Fruit fly (Drosophila melanogaster) whole organism, prepupa: ENCODE measurements around the gene Mical.

Experiments
- Blimp-1 ChIP-seq: fragments of 200-800 bp; sonication (Bioruptor generic); optimal IDR thresholded peaks from 3 replicates; lab custom pipeline; 2017; ENCODE audit warnings: missing biosample characterization, missing genetic modification characterization, mild to moderate bottlenecking, moderate library complexity, missing genetic modification reagents
- CG10669 ChIP-seq: fragments of 200-800 bp; sonication (Bioruptor generic); optimal IDR thresholded peaks from 3 replicates; lab custom pipeline; 2018; ENCODE audit warnings: missing biosample characterization, mild to moderate bottlenecking, missing genetic modification characterization, moderate library complexity
- CG11294 ChIP-seq: fragments of 200-800 bp; sonication (Bioruptor generic); IDR thresholded peaks from 2 replicates; pipeline ENCODE4 v1.3.6; 2022; ENCODE audit warnings: missing biosample characterization, missing genetic modification characterization
- CG11762 ChIP-seq: fragments of 200-800 bp; sonication (Bioruptor generic); optimal IDR thresholded peaks from 3 replicates; lab custom pipeline; 2016; ENCODE audit warnings: missing biosample characterization, missing genetic modification characterization; ENCODE audit not compliant: insufficient read depth
- CG11902 ChIP-seq: fragments of 200-800 bp; sonication (Bioruptor generic); optimal IDR thresholded peaks from 3 replicates; lab custom pipeline; 2016; ENCODE audit warnings: missing biosample characterization, missing genetic modification characterization
- CG15336 ChIP-seq: fragments of 200-800 bp; sonication (Bioruptor generic); IDR thresholded peaks from 2 replicates; pipeline ENCODE4 v1.3.6; 2022; ENCODE audit warnings: missing biosample characterization, missing genetic modification characterization
- CG1621 ChIP-seq: fragments of 200-800 bp; sonication (Bioruptor generic); optimal IDR thresholded peaks from 3 replicates; lab custom pipeline; 2018; ENCODE audit warnings: missing biosample characterization, mild to moderate bottlenecking, missing genetic modification characterization
- CG16779 ChIP-seq: fragments of 200-800 bp; sonication (Bioruptor generic); optimal IDR thresholded peaks from 3 replicates; lab custom pipeline; 2017; ENCODE audit warnings: missing biosample characterization, mild to moderate bottlenecking, missing genetic modification characterization
- CG3032 ChIP-seq: fragments of 200-800 bp; optimal IDR thresholded peaks from 2 replicates; lab custom pipeline; 2019; ENCODE audit warnings: missing biosample characterization, mild to moderate bottlenecking, missing genetic modification characterization, moderate library complexity
- CG31627 ChIP-seq: fragments of 200-800 bp; sonication (Bioruptor generic); optimal IDR thresholded peaks from 3 replicates; lab custom pipeline; 2016; ENCODE audit warnings: missing biosample characterization, missing genetic modification characterization
- CG32006 ChIP-seq: fragments of 200-800 bp; sonication (Bioruptor generic); optimal IDR thresholded peaks from 3 replicates; lab custom pipeline; 2017; ENCODE audit warnings: missing biosample characterization, mild to moderate bottlenecking, missing genetic modification characterization
- CG34406 ChIP-seq: fragments of 200-800 bp; sonication (Bioruptor generic); optimal IDR thresholded peaks from 3 replicates; lab custom pipeline; 2016; ENCODE audit warnings: missing biosample characterization, missing genetic modification characterization
- CG3919 ChIP-seq: fragments of 200-800 bp; sonication (Bioruptor generic); optimal IDR thresholded peaks from 3 replicates; lab custom pipeline; 2016; ENCODE audit warnings: missing biosample characterization, missing genetic modification characterization
- CG6163 ChIP-seq: fragments of 200-800 bp; sonication (Bioruptor generic); IDR thresholded peaks from 3 replicates; pipeline ENCODE4 v1.3.6; 2022; ENCODE audit warnings: missing biosample characterization, missing genetic modification characterization
- CG6276 ChIP-seq: fragments of 200-800 bp; sonication (Bioruptor generic); optimal IDR thresholded peaks from 2 replicates; lab custom pipeline; 2017; ENCODE audit warnings: missing biosample characterization, mild to moderate bottlenecking, missing genetic modification characterization
- CG6792 ChIP-seq: fragments of 200-800 bp; sonication (Bioruptor generic); optimal IDR thresholded peaks from 3 replicates; lab custom pipeline; 2016; ENCODE audit warnings: missing biosample characterization, missing genetic modification characterization
- CG6854 ChIP-seq: fragments of 200-800 bp; sonication (Bioruptor generic); optimal IDR thresholded peaks from 2 replicates; lab custom pipeline; 2017; ENCODE audit warnings: missing biosample characterization, mild to moderate bottlenecking, missing genetic modification characterization
- CG7368 ChIP-seq: fragments of 200-800 bp; sonication (Bioruptor generic); optimal IDR thresholded peaks from 3 replicates; lab custom pipeline; 2016; ENCODE audit warnings: missing biosample characterization, missing genetic modification characterization
- CG9139 ChIP-seq: fragments of 200-800 bp; sonication (Bioruptor generic); optimal IDR thresholded peaks from 3 replicates; lab custom pipeline; 2017; ENCODE audit warnings: missing biosample characterization, mild to moderate bottlenecking, missing genetic modification characterization
- Eip75B ChIP-seq: fragments of 200-800 bp; sonication (Bioruptor generic); optimal IDR thresholded peaks from 3 replicates; lab custom pipeline; 2016; ENCODE audit warnings: missing biosample characterization, missing genetic modification characterization
- Eip78C ChIP-seq: fragments of 200-800 bp; sonication (Bioruptor generic); peaks from one replicate; lab custom pipeline; 2016; ENCODE audit warnings: missing biosample characterization, missing genetic modification characterization
- Eip93F ChIP-seq: fragments of 200-800 bp; sonication (Bioruptor generic); optimal IDR thresholded peaks from 2 replicates; lab custom pipeline; 2016; ENCODE audit warnings: missing biosample characterization, mild to moderate bottlenecking, missing genetic modification characterization
- Ets21C ChIP-seq: fragments of 200-800 bp; sonication (Bioruptor generic); optimal IDR thresholded peaks from 3 replicates; lab custom pipeline; 2016; ENCODE audit warnings: missing biosample characterization, missing genetic modification characterization
- Ets96B ChIP-seq: fragments of 200-800 bp; optimal IDR thresholded peaks from 2 replicates; lab custom pipeline; 2019; ENCODE audit warnings: missing biosample characterization, mild to moderate bottlenecking, missing genetic modification characterization, moderate library complexity
- Hr38 ChIP-seq: sonication (Bioruptor generic); optimal IDR thresholded peaks from 2 replicates; lab custom pipeline; 2016; ENCODE audit warnings: missing biosample characterization, missing genetic modification characterization
- Hr39 ChIP-seq: fragments of 200-800 bp; sonication (Bioruptor generic); optimal IDR thresholded peaks from 2 replicates; lab custom pipeline; 2016; ENCODE audit warnings: missing biosample characterization, missing genetic modification characterization
- Lpt ChIP-seq: fragments of 200-800 bp; sonication (Bioruptor generic); optimal IDR thresholded peaks from 3 replicates; lab custom pipeline; 2016; ENCODE audit warnings: missing biosample characterization, missing genetic modification characterization
- Met ChIP-seq: fragments of 200-800 bp; sonication (Bioruptor generic); optimal IDR thresholded peaks from 3 replicates; lab custom pipeline; 2016; ENCODE audit warnings: missing biosample characterization, missing genetic modification characterization
- Smox ChIP-seq: fragments of 200-800 bp; sonication (Bioruptor generic); optimal IDR thresholded peaks from 3 replicates; lab custom pipeline; 2016; ENCODE audit warnings: missing biosample characterization, missing genetic modification characterization
- Sox102F ChIP-seq: fragments of 200-800 bp; sonication (Bioruptor generic); optimal IDR thresholded peaks from 2 replicates; lab custom pipeline; 2016; ENCODE audit warnings: missing biosample characterization, mild to moderate bottlenecking, missing genetic modification characterization
- Sox14 ChIP-seq: fragments of 200-800 bp; sonication (Bioruptor generic); optimal IDR thresholded peaks from 3 replicates; lab custom pipeline; 2016; ENCODE audit warnings: missing biosample characterization, missing genetic modification characterization
- acj6 ChIP-seq: fragments of 200-800 bp; sonication (Bioruptor generic); optimal IDR thresholded peaks from 3 replicates; lab custom pipeline; 2016; ENCODE audit warnings: missing biosample characterization, missing genetic modification characterization
- cyc ChIP-seq: fragments of 200-800 bp; sonication (Bioruptor generic); optimal IDR thresholded peaks from 3 replicates; lab custom pipeline; 2016; ENCODE audit warnings: missing biosample characterization, missing genetic modification characterization
- dac ChIP-seq: fragments of 200-800 bp; sonication (Bioruptor generic); optimal IDR thresholded peaks from 2 replicates; lab custom pipeline; 2017; ENCODE audit warnings: missing biosample characterization, mild to moderate bottlenecking, missing genetic modification characterization
- dsx ChIP-seq: fragments of 200-800 bp; optimal IDR thresholded peaks from 3 replicates; lab custom pipeline; 2019; ENCODE audit warnings: missing biosample characterization, mild to moderate bottlenecking, missing genetic modification characterization, moderate library complexity; ENCODE audit not compliant: poor library complexity, severe bottlenecking
- eg ChIP-seq: fragments of 200-800 bp; sonication (Bioruptor generic); IDR thresholded peaks from 3 replicates; pipeline ENCODE4 v1.3.6; 2022; ENCODE audit warnings: missing biosample characterization, missing genetic modification characterization
- esn ChIP-seq: fragments of 200-800 bp; sonication (Bioruptor generic); optimal IDR thresholded peaks from 2 replicates; lab custom pipeline; 2016; ENCODE audit warnings: missing biosample characterization, mild to moderate bottlenecking, missing genetic modification characterization, moderate library complexity
- fd59A ChIP-seq: fragments of 200-800 bp; sonication (Bioruptor generic); optimal IDR thresholded peaks from 2 replicates; lab custom pipeline; 2017; ENCODE audit warnings: missing biosample characterization, mild to moderate bottlenecking, missing genetic modification characterization, missing genetic modification reagents
- fkh ChIP-seq: fragments of 200-800 bp; sonication (Bioruptor generic); optimal IDR thresholded peaks from 3 replicates; lab custom pipeline; 2017; ENCODE audit warnings: missing biosample characterization, mild to moderate bottlenecking, missing genetic modification characterization, moderate library complexity
- lz ChIP-seq: fragments of 200-800 bp; sonication (Bioruptor generic); optimal IDR thresholded peaks from 3 replicates; lab custom pipeline; 2016; ENCODE audit warnings: missing biosample characterization, missing genetic modification characterization
- net ChIP-seq: fragments of 200-800 bp; sonication (Bioruptor generic); optimal IDR thresholded peaks from 3 replicates; lab custom pipeline; 2016; ENCODE audit warnings: missing biosample characterization, missing genetic modification characterization
- salr ChIP-seq, 2 experiments: fragments of 200-800 bp; sonication (Bioruptor generic); optimal IDR thresholded peaks; 3 replicates each; lab custom pipeline; 2016 to 2018; ENCODE audit warnings: missing biosample characterization in 2 of 2, missing genetic modification characterization in 2 of 2, mild to moderate bottlenecking in 1 of 2
- ss ChIP-seq, 2 experiments: fragments of 200-800 bp; sonication (Bioruptor generic); optimal IDR thresholded peaks; 2 replicates in 1 of 2; 3 replicates in 1 of 2; lab custom pipeline; 2017 to 2018; ENCODE audit warnings: mild to moderate bottlenecking in 2 of 2, missing biosample characterization in 2 of 2, missing genetic modification characterization in 2 of 2, moderate library complexity in 1 of 2
- svp ChIP-seq: fragments of 200-800 bp; sonication (Bioruptor generic); peaks from one replicate; lab custom pipeline; 2016; ENCODE audit warnings: missing biosample characterization, missing genetic modification characterization
- vri ChIP-seq: fragments of 200-800 bp; sonication (Bioruptor generic); optimal IDR thresholded peaks from 3 replicates; lab custom pipeline; 2016; ENCODE audit warnings: missing biosample characterization, mild to moderate bottlenecking, missing genetic modification characterization

Mical gene

dm6 chr3R:10089171-10089664, 46.5 kb upstream of the Mical start (continued):
- TF ChIP-seq Eip78C (GFP tag; lab: Kevin White, UChicago) (peak; percentile 38), dac (no peak), cyc (no peak), CG3919 (GFP tag; lab: Kevin White, UChicago) (no peak), CG34406 (GFP tag; lab: Kevin White, UChicago) (no peak), Blimp-1 (GFP tag; lab: Kevin White, UChicago) (peak; percentile 75), Eip75B (peak; percentile 36), svp (GFP tag; lab: Kevin White, UChicago) (peak; percentile 39), CG11762 (GFP tag; lab: Kevin White, UChicago) (no peak), CG7368 (GFP tag; lab: Kevin White, UChicago) (peak; percentile 6), ss (GFP tag; optimal IDR thresholded peaks at IDR 0.05; lab: Kevin White, UChicago) (peak; percentile 17 to 41), Ets21C (no peak), CG6792 (no peak), Eip93F (GFP tag; lab: Kevin White, UChicago) (peak; percentile 55), CG6854 (GFP tag; lab: Kevin White, UChicago) (peak; percentile 47), CG6276 (no peak), salr (GFP tag; optimal IDR thresholded peaks at IDR 0.05; lab: Kevin White, UChicago) (no peak)

- TF ChIP-seq dac (peak; percentile 73), CG10669 (GFP tag; lab: Kevin White, UChicago) (peak; percentile 88), CG34406 (GFP tag; lab: Kevin White, UChicago) (peak; percentile 87), CG32006 (GFP tag; lab: Kevin White, UChicago) (peak; percentile 93), acj6 (GFP tag; lab: Kevin White, UChicago) (peak; percentile 95), fkh (GFP tag; lab: Kevin White, UChicago) (peak; percentile 79), Sox102F (GFP tag; lab: Kevin White, UChicago) (peak; percentile 81), CG15336 (peak; percentile 86), Eip93F (GFP tag; lab: Kevin White, UChicago) (peak; percentile 39), CG3919 (GFP tag; lab: Kevin White, UChicago) (peak; percentile 95), Eip78C (GFP tag; lab: Kevin White, UChicago) (peak; percentile 98), Smox (GFP tag; lab: Kevin White, UChicago) (peak; percentile 84), eg (GFP tag; lab: Robert Waterston, UW) (peak; percentile 94), CG16779 (peak; percentile 66), Ets21C (peak; percentile 78), CG9139 (GFP tag; lab: Kevin White, UChicago) (peak; percentile 77), cyc (peak; percentile 85), vri (GFP tag; lab: Kevin White, UChicago) (peak; percentile 91), CG3032 (tag; lab: Kevin White, UChicago) (peak; percentile 88), CG6163 (peak; percentile 96), Lpt (GFP tag; lab: Kevin White, UChicago) (peak; percentile 84), esn (GFP tag; lab: Kevin White, UChicago) (peak; percentile 88), net (peak; percentile 93), Ets96B (tag; lab: Kevin White, UChicago) (peak; percentile 90), CG11294 (GFP tag; lab: Robert Waterston, UW) (peak; percentile 87), fd59A (GFP tag; lab: Kevin White, UChicago) (peak; percentile 90), Blimp-1 (GFP tag; lab: Kevin White, UChicago) (peak; percentile 23), Hr38 (no peak), svp (GFP tag; lab: Kevin White, UChicago) (peak; percentile 89), dsx (GFP tag; lab: Kevin White, UChicago) (peak; percentile 85), CG11762 (GFP tag; lab: Kevin White, UChicago) (peak; percentile 91), lz (GFP tag; lab: Kevin White, UChicago) (peak; percentile 85), CG1621 (tag; lab: Kevin White, UChicago) (peak; percentile 88), CG7368 (GFP tag; lab: Kevin White, UChicago) (peak; percentile 91), ss (GFP tag; optimal IDR thresholded peaks at IDR 0.05; lab: Kevin White, UChicago) (peak; percentile 72 to 87), CG11902 (GFP tag; lab: Kevin White, UChicago) (peak; percentile 85), Sox14 (GFP tag; lab: Kevin White, UChicago) (peak; percentile 91), Eip75B (peak; percentile 89), CG31627 (GFP tag; lab: Kevin White, UChicago) (peak; percentile 90), Met (GFP tag; lab: Kevin White, UChicago) (peak; percentile 86), Hr39 (GFP tag; lab: Kevin White, UChicago) (peak; percentile 92), CG6854 (GFP tag; lab: Kevin White, UChicago) (no peak)
Observed at dm6 chr3R:10087206-10087927, 44.7 kb upstream of the Mical start.
